Fruit fly (Drosophila melanogaster) whole organism, embryonic: ENCODE data around the gene atl.

Source experiments
- Asciz ChIP-seq: fragments of 200-800 bp; sonication (Bioruptor generic); optimal IDR thresholded peaks from 2 replicates; lab custom pipeline; 2017; ENCODE audit warnings: missing biosample characterization, mild to moderate bottlenecking, missing genetic modification characterization, missing genetic modification reagents
- CG1024 ChIP-seq: fragments of 200-800 bp; sonication (Bioruptor generic); IDR thresholded peaks from 2 replicates; pipeline ENCODE4 v1.3.6; 2022; ENCODE audit warnings: missing biosample characterization, missing genetic modification characterization
- CG10274 ChIP-seq: fragments of 200-800 bp; sonication (Bioruptor generic); optimal IDR thresholded peaks from 3 replicates; lab custom pipeline; 2017; ENCODE audit warnings: missing biosample characterization, mild to moderate bottlenecking, missing genetic modification characterization
- CG10959 ChIP-seq: fragments of 200-800 bp; sonication (Bioruptor generic); IDR thresholded peaks from 2 replicates; pipeline ENCODE4 v1.3.6; 2022; ENCODE audit warnings: missing biosample characterization, missing genetic modification characterization
- CG11504 ChIP-seq: fragments of 200-800 bp; sonication (Bioruptor generic); optimal IDR thresholded peaks from 3 replicates; lab custom pipeline; 2019; ENCODE audit warnings: missing biosample characterization, mild to moderate bottlenecking, missing genetic modification characterization, moderate library complexity
- CG12236 ChIP-seq: fragments of 200-800 bp; sonication (Bioruptor generic); optimal IDR thresholded peaks from 2 replicates; lab custom pipeline; 2016; ENCODE audit warnings: missing biosample characterization, missing genetic modification characterization
- CG13424 ChIP-seq: fragments of 200-800 bp; sonication (Bioruptor generic); optimal IDR thresholded peaks from 2 replicates; lab custom pipeline; 2019; ENCODE audit warnings: missing biosample characterization, mild to moderate bottlenecking, missing genetic modification characterization, moderate library complexity
- CG13894 ChIP-seq: fragments of 200-800 bp; sonication (Bioruptor generic); optimal IDR thresholded peaks from 3 replicates; lab custom pipeline; 2018; ENCODE audit warnings: missing biosample characterization, mild to moderate bottlenecking, missing genetic modification characterization, moderate library complexity
- CG15601 ChIP-seq: fragments of 200-800 bp; sonication (Bioruptor generic); optimal IDR thresholded peaks from 3 replicates; lab custom pipeline; 2019; ENCODE audit warnings: missing biosample characterization, mild to moderate bottlenecking, missing genetic modification characterization, moderate library complexity
- CG17385 ChIP-seq: fragments of 200-800 bp; sonication (Bioruptor generic); optimal IDR thresholded peaks from 3 replicates; lab custom pipeline; 2018; ENCODE audit warnings: missing biosample characterization, mild to moderate bottlenecking, missing genetic modification characterization
- CG30403 ChIP-seq: fragments of 200-800 bp; sonication (Bioruptor generic); optimal IDR thresholded peaks from 3 replicates; lab custom pipeline; 2016; ENCODE audit warnings: missing biosample characterization, missing genetic modification characterization
- CG4404 ChIP-seq: fragments of 200-800 bp; sonication (Bioruptor generic); IDR thresholded peaks from 2 replicates; pipeline ENCODE4 v1.3.6; 2022; ENCODE audit warnings: missing biosample characterization, missing genetic modification characterization
- CG6791 ChIP-seq: fragments of 200-800 bp; sonication (Bioruptor generic); IDR thresholded peaks from 3 replicates; pipeline ENCODE4 v1.3.6; 2022; ENCODE audit warnings: missing biosample characterization, missing genetic modification characterization; ENCODE audit not compliant: partially characterized antibody
- CG7271 ChIP-seq: fragments of 200-800 bp; sonication (Bioruptor generic); optimal IDR thresholded peaks from 2 replicates; lab custom pipeline; 2018; ENCODE audit warnings: missing biosample characterization, mild to moderate bottlenecking, missing genetic modification characterization, moderate library complexity
- CG7372 ChIP-seq: fragments of 200-800 bp; sonication (Bioruptor generic); IDR thresholded peaks from 2 replicates; pipeline ENCODE4 v1.3.6; 2022; ENCODE audit warnings: missing biosample characterization, missing genetic modification characterization
- CG8281 ChIP-seq: fragments of 200-800 bp; sonication (Bioruptor generic); optimal IDR thresholded peaks from 2 replicates; lab custom pipeline; 2018; ENCODE audit warnings: missing biosample characterization, mild to moderate bottlenecking, missing genetic modification characterization, moderate library complexity
- CG8924 ChIP-seq: fragments of 200-800 bp; optimal IDR thresholded peaks from 3 replicates; lab custom pipeline; 2019; ENCODE audit warnings: missing biosample characterization, mild to moderate bottlenecking, missing genetic modification characterization, moderate library complexity
- CG9215 ChIP-seq: fragments of 200-800 bp; sonication (Bioruptor generic); IDR thresholded peaks from 2 replicates; pipeline ENCODE4 v1.3.6; 2022; ENCODE audit warnings: missing biosample characterization, missing genetic modification characterization
- CG9727 ChIP-seq: fragments of 200-800 bp; sonication (Bioruptor generic); optimal IDR thresholded peaks from 3 replicates; lab custom pipeline; 2017; ENCODE audit warnings: missing biosample characterization, mild to moderate bottlenecking, missing genetic modification characterization
- CG9876 ChIP-seq: fragments of 200-800 bp; sonication (Bioruptor generic); optimal IDR thresholded peaks from 2 replicates; lab custom pipeline; 2016; ENCODE audit warnings: missing biosample characterization, missing genetic modification characterization
- Ets65A ChIP-seq: fragments of 200-800 bp; sonication (Bioruptor generic); peaks from one replicate; lab custom pipeline; 2016; ENCODE audit warnings: missing biosample characterization, missing genetic modification characterization
- HHEX ChIP-seq: fragments of 200-800 bp; sonication (Bioruptor generic); optimal IDR thresholded peaks from 3 replicates; lab custom pipeline; 2017; ENCODE audit warnings: missing biosample characterization, mild to moderate bottlenecking, missing genetic modification characterization, missing genetic modification reagents
- HLHmδ ChIP-seq: fragments of 200-800 bp; sonication (Bioruptor generic); optimal IDR thresholded peaks from 2 replicates; lab custom pipeline; 2018; ENCODE audit warnings: missing biosample characterization, mild to moderate bottlenecking, missing genetic modification characterization, moderate library complexity
- Hr51 ChIP-seq, 2 experiments: fragments of 200-800 bp; sonication (Bioruptor generic); optimal IDR thresholded peaks; 2 replicates in 1 of 2; 3 replicates in 1 of 2; lab custom pipeline; 2016 to 2018; ENCODE audit warnings: missing biosample characterization in 2 of 2, missing genetic modification characterization in 2 of 2, mild to moderate bottlenecking in 1 of 2, moderate library complexity in 1 of 2
- Lim3 ChIP-seq: fragments of 200-800 bp; sonication (Bioruptor generic); IDR thresholded peaks from 2 replicates; pipeline ENCODE4 v1.3.6; 2022; ENCODE audit warnings: missing biosample characterization, missing genetic modification characterization
- MBD-R2 ChIP-seq: fragments of 200-800 bp; sonication (Bioruptor generic); IDR thresholded peaks from 2 replicates; pipeline ENCODE4 v1.3.6; 2022; ENCODE audit warnings: missing biosample characterization, missing genetic modification characterization
- Pdp1 ChIP-seq, 2 experiments: fragments of 200-800 bp; sonication (Bioruptor generic); optimal IDR thresholded peaks; 3 replicates each; lab custom pipeline; 2016; ENCODE audit warnings: missing biosample characterization in 2 of 2, missing genetic modification characterization in 2 of 2, mild to moderate bottlenecking in 1 of 2, moderate library complexity in 1 of 2
- Side ChIP-seq: fragments of 200-800 bp; sonication (Bioruptor generic); optimal IDR thresholded peaks from 2 replicates; lab custom pipeline; 2016; ENCODE audit warnings: missing biosample characterization, missing genetic modification characterization
- Sox102F ChIP-seq: fragments of 200-800 bp; sonication (Bioruptor generic); optimal IDR thresholded peaks from 2 replicates; lab custom pipeline; 2018; ENCODE audit warnings: missing biosample characterization, mild to moderate bottlenecking, missing genetic modification characterization, moderate library complexity
- Sry-δ ChIP-seq: fragments of 200-800 bp; sonication (Bioruptor generic); optimal IDR thresholded peaks from 2 replicates; lab custom pipeline; 2016; ENCODE audit warnings: missing biosample characterization, missing genetic modification characterization
- chif ChIP-seq, 2 experiments: fragments of 200-800 bp; sonication (Bioruptor generic); optimal IDR thresholded peaks; 3 replicates each; lab custom pipeline; 2016; ENCODE audit warnings: missing biosample characterization in 2 of 2, missing genetic modification characterization in 2 of 2
- chm ChIP-seq: fragments of 200-800 bp; sonication (Bioruptor generic); IDR thresholded peaks from 2 replicates; pipeline ENCODE4 v1.3.6; 2022; ENCODE audit warnings: missing biosample characterization, missing genetic modification characterization
- croc ChIP-seq: fragments of 200-800 bp; sonication (Bioruptor generic); conservative IDR thresholded peaks from 3 replicates; pipeline ENCODE4 v1.3.6; 2022; ENCODE audit warnings: missing biosample characterization, missing genetic modification characterization
- crol ChIP-seq: fragments of 200-800 bp; sonication (Bioruptor generic); IDR thresholded peaks from 2 replicates; pipeline ENCODE4 v1.3.6; 2022; ENCODE audit warnings: missing biosample characterization, missing genetic modification characterization
- da ChIP-seq: fragments of 200-800 bp; sonication (Bioruptor generic); optimal IDR thresholded peaks from 2 replicates; lab custom pipeline; 2016; ENCODE audit warnings: missing biosample characterization, missing genetic modification characterization
- exex ChIP-seq: fragments of 200-800 bp; sonication (Bioruptor generic); optimal IDR thresholded peaks from 4 replicates; lab custom pipeline; 2018; ENCODE audit warnings: missing biosample characterization, mild to moderate bottlenecking, missing genetic modification characterization, moderate library complexity
- fd3F ChIP-seq: fragments of 200-800 bp; sonication (Bioruptor generic); optimal IDR thresholded peaks from 2 replicates; lab custom pipeline; 2018; ENCODE audit warnings: missing biosample characterization, mild to moderate bottlenecking, missing genetic modification characterization, moderate library complexity
- ftz-f1 ChIP-seq: fragments of 200-800 bp; sonication (Bioruptor generic); optimal IDR thresholded peaks from 2 replicates; lab custom pipeline; 2016; ENCODE audit warnings: missing biosample characterization, missing genetic modification characterization
- gcm2 ChIP-seq: fragments of 200-800 bp; sonication (Bioruptor generic); optimal IDR thresholded peaks from 2 replicates; lab custom pipeline; 2016; ENCODE audit warnings: missing biosample characterization, missing genetic modification characterization
- ind ChIP-seq: fragments of 200-800 bp; sonication (Bioruptor generic); optimal IDR thresholded peaks from 3 replicates; lab custom pipeline; 2016; ENCODE audit warnings: missing biosample characterization, missing genetic modification characterization
- inv ChIP-seq: fragments of 200-800 bp; sonication (Bioruptor generic); IDR thresholded peaks from 2 replicates; pipeline ENCODE4 v1.3.6; 2022; ENCODE audit warnings: missing biosample characterization, missing genetic modification characterization; ENCODE audit not compliant: partially characterized antibody
- jumu ChIP-seq: fragments of 200-800 bp; sonication (Bioruptor generic); optimal IDR thresholded peaks from 3 replicates; lab custom pipeline; 2016; ENCODE audit warnings: missing biosample characterization, missing genetic modification characterization
- lbe ChIP-seq: fragments of 200-800 bp; sonication (Bioruptor generic); optimal IDR thresholded peaks from 2 replicates; lab custom pipeline; 2016; ENCODE audit warnings: missing biosample characterization, mild to moderate bottlenecking, missing genetic modification characterization
- nmo ChIP-seq: fragments of 200-800 bp; sonication (Bioruptor generic); optimal IDR thresholded peaks from 2 replicates; lab custom pipeline; 2018; ENCODE audit warnings: missing biosample characterization, mild to moderate bottlenecking, missing genetic modification characterization, moderate library complexity
- onecut ChIP-seq: fragments of 200-800 bp; sonication (Bioruptor generic); IDR thresholded peaks from 2 replicates; pipeline ENCODE4 v1.3.6; 2022; ENCODE audit warnings: missing biosample characterization, missing genetic modification characterization
- prd ChIP-seq, 3 experiments: fragments of >200 bp in 2 of 3; fragments of 200-800 bp in 1 of 3; sonication (Bioruptor generic) in 1 of 3; optimal IDR thresholded peaks in 2 of 3; IDR thresholded peaks in 1 of 3; 2 replicates in 2 of 3; 3 replicates in 1 of 3; pipeline versions ENCODE4 v1.3.6 to Lab custom; 2017 to 2022; ENCODE audit warnings: missing biosample characterization in 1 of 3, missing genetic modification characterization in 1 of 3
- sd ChIP-seq: fragments of 200-800 bp; sonication (Bioruptor generic); optimal IDR thresholded peaks from 3 replicates; lab custom pipeline; 2018; ENCODE audit warnings: missing biosample characterization, mild to moderate bottlenecking, missing genetic modification characterization, moderate library complexity
- slp2 ChIP-seq: fragments of 200-800 bp; sonication (Bioruptor generic); optimal IDR thresholded peaks from 2 replicates; lab custom pipeline; 2016; ENCODE audit warnings: missing biosample characterization, missing genetic modification characterization
- sr ChIP-seq: fragments of 200-800 bp; sonication (Bioruptor generic); IDR thresholded peaks from 3 replicates; pipeline ENCODE4 v1.3.6; 2022; ENCODE audit warnings: missing biosample characterization, missing genetic modification characterization
- ttk ChIP-seq: fragments of 200-800 bp; sonication (Bioruptor generic); IDR thresholded peaks from 2 replicates; pipeline ENCODE4 v2.1.2; 2022; ENCODE audit warnings: missing biosample characterization, missing genetic modification characterization
- tup ChIP-seq: fragments of 200-800 bp; sonication (Bioruptor generic); optimal IDR thresholded peaks from 2 replicates; lab custom pipeline; 2016; ENCODE audit warnings: missing biosample characterization, mild to moderate bottlenecking, missing genetic modification characterization, moderate library complexity

atl gene

DNA sequence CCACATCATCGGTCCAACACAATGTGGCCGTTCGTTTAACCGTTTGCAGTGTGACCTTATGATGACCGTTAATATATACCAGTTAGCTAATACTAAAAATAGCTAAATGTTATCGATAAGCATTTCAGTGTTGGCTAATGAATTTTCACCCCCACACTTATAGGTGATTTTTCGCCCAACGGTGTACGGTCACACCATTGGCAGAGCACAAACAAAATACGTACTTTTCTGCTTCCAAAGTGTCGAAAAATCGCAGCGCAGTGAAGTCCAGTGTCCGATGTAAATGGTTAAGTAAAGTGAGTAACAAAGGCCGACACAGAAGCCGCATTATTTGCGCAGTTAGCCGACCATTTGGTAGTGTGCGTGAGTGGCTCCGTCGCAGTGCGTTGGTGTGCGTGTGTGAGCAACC lies at the start of gene atl, which contains the start of gene Syx18 (continued):
- TF ChIP-seq nmo (peak; percentile 51), CG10959 (GFP tag; lab: Robert Waterston, UW) (no peak), Side (peak; percentile 46), CG8281 (tag; lab: Kevin White, UChicago) (no peak), sr (GFP tag; lab: Robert Waterston, UW) (no peak), prd (optimal IDR thresholded peaks at IDR 0.05; lab: Kevin White, UChicago) (no peak), prd (GFP tag; IDR thresholded peaks at IDR 0.05; lab: Robert Waterston, UW) (no peak), CG17385 (GFP tag; lab: Kevin White, UChicago) (no peak), Hr51 (GFP tag; optimal IDR thresholded peaks at IDR 0.05; lab: Kevin White, UChicago) (no peak), CG4404 (GFP tag; lab: Robert Waterston, UW) (no peak), CG13424 (tag; lab: Kevin White, UChicago) (no peak), Sox102F (no peak), CG1024 (GFP tag; lab: Robert Waterston, UW) (no peak), Asciz (GFP tag; lab: Kevin White, UChicago) (no peak), crol (GFP tag; lab: Robert Waterston, UW) (no peak), tup (GFP tag; lab: Kevin White, UChicago) (no peak), CG7372 (GFP tag; lab: Robert Waterston, UW) (no peak), fd3F (no peak), slp2 (no peak), da (GFP tag; lab: Kevin White, UChicago) (no peak), HHEX (GFP tag; lab: Kevin White, UChicago) (no peak), CG13894 (tag; lab: Kevin White, UChicago) (no peak), CG9215 (GFP tag; lab: Robert Waterston, UW) (no peak), CG9727 (GFP tag; lab: Kevin White, UChicago) (no peak), exex (tag; lab: Kevin White, UChicago) (no peak), onecut (GFP tag; lab: Robert Waterston, UW) (no peak), chif (GFP tag; optimal IDR thresholded peaks at IDR 0.05; lab: Kevin White, UChicago) (no peak), CG7271 (peak; percentile 11), CG6791 (no peak), ttk (GFP tag; lab: Robert Waterston, UW) (no peak), ind (no peak), lbe (peak; percentile 28), CG12236 (GFP tag; lab: Kevin White, UChicago) (no peak), CG8924 (peak; percentile 69), HLHmδ (GFP tag; lab: Kevin White, UChicago) (no peak), MBD-R2 (GFP tag; lab: Robert Waterston, UW) (peak; percentile 92; the same call in 1 of the 2 replicates), jumu (no peak), CG15601 (tag; lab: Kevin White, UChicago) (peak; percentile 18), Pdp1 (GFP tag; optimal IDR thresholded peaks at IDR 0.05; lab: Kevin White, UChicago) (peak; percentile 10 to 38), Ets65A (GFP tag; lab: Kevin White, UChicago) (peak; percentile 90), CG11504 (tag; lab: Kevin White, UChicago) (no peak), Sry-δ (GFP tag; lab: Kevin White, UChicago) (peak; percentile 59), CG10274 (GFP tag; lab: Kevin White, UChicago) (no peak), CG30403 (no peak), sd (no peak), Lim3 (no peak), inv (no peak), gcm2 (GFP tag; lab: Kevin White, UChicago) (no peak), chm (GFP tag; lab: Robert Waterston, UW) (no peak), CG9876 (no peak), croc (GFP tag; lab: Robert Waterston, UW) (no peak), ftz-f1 (GFP tag; lab: Kevin White, UChicago) (peak; percentile 9)
